Fruit fly (Drosophila melanogaster) whole organism, prepupa: Measurements from ENCODE around the gene CG42750.

Experiments
- Blimp-1 ChIP-seq: fragments of 200-800 bp; sonication (Bioruptor generic); optimal IDR thresholded peaks from 3 replicates; lab custom pipeline; 2017; ENCODE audit warnings: missing biosample characterization, missing genetic modification characterization, mild to moderate bottlenecking, moderate library complexity, missing genetic modification reagents
- CG11762 ChIP-seq: fragments of 200-800 bp; sonication (Bioruptor generic); optimal IDR thresholded peaks from 3 replicates; lab custom pipeline; 2016; ENCODE audit warnings: missing biosample characterization, missing genetic modification characterization; ENCODE audit not compliant: insufficient read depth
- CG15336 ChIP-seq: fragments of 200-800 bp; sonication (Bioruptor generic); IDR thresholded peaks from 2 replicates; pipeline ENCODE4 v1.3.6; 2022; ENCODE audit warnings: missing biosample characterization, missing genetic modification characterization
- CG8319 ChIP-seq: fragments of 200-800 bp; sonication (Bioruptor generic); optimal IDR thresholded peaks from 3 replicates; lab custom pipeline; 2016; ENCODE audit warnings: missing biosample characterization, missing genetic modification characterization
- Eip78C ChIP-seq: fragments of 200-800 bp; sonication (Bioruptor generic); peaks from one replicate; lab custom pipeline; 2016; ENCODE audit warnings: missing biosample characterization, missing genetic modification characterization
- Ets21C ChIP-seq: fragments of 200-800 bp; sonication (Bioruptor generic); optimal IDR thresholded peaks from 3 replicates; lab custom pipeline; 2016; ENCODE audit warnings: missing biosample characterization, missing genetic modification characterization
- Sox14 ChIP-seq: fragments of 200-800 bp; sonication (Bioruptor generic); optimal IDR thresholded peaks from 3 replicates; lab custom pipeline; 2016; ENCODE audit warnings: missing biosample characterization, missing genetic modification characterization
- Sox15 ChIP-seq: fragments of 200-800 bp; sonication (Bioruptor generic); optimal IDR thresholded peaks from 3 replicates; lab custom pipeline; 2016; ENCODE audit warnings: missing biosample characterization, missing genetic modification characterization
- acj6 ChIP-seq: fragments of 200-800 bp; sonication (Bioruptor generic); optimal IDR thresholded peaks from 3 replicates; lab custom pipeline; 2016; ENCODE audit warnings: missing biosample characterization, missing genetic modification characterization
- spab ChIP-seq: fragments of 200-800 bp; sonication (Bioruptor generic); optimal IDR thresholded peaks from 2 replicates; lab custom pipeline; 2017; ENCODE audit warnings: missing biosample characterization, mild to moderate bottlenecking, missing genetic modification characterization, missing genetic modification reagents

- TF ChIP-seq CG8319 (no peak), Ets21C (no peak), Eip78C (GFP tag; lab: Kevin White, UChicago) (no peak), acj6 (GFP tag; lab: Kevin White, UChicago) (no peak), Sox14 (no peak), Sox15 (GFP tag; lab: Kevin White, UChicago) (no peak), CG11762 (GFP tag; lab: Kevin White, UChicago) (no peak), spab (GFP tag; lab: Kevin White, UChicago) (no peak), Blimp-1 (GFP tag; lab: Kevin White, UChicago) (no peak), CG15336 (GFP tag; lab: Robert Waterston, UW) (no peak)
Observed at dm6 chr2L:18285620-18286019, 10.1 kb upstream of the CG42750 start, which contains the start of gene CG31787.
